Fruit fly (Drosophila melanogaster): ENCODE results near the gene Acsx4.

- TF ChIP-seq CG12768 (GFP tag; optimal IDR thresholded peaks at IDR 0.05) (no peak), cic (GFP tag; optimal IDR thresholded peaks at IDR 0.05) (no peak), CG5204 (GFP tag; optimal IDR thresholded peaks at IDR 0.05) (no peak), Hr96 (GFP tag; optimal IDR thresholded peaks at IDR 0.05) (no peak), CG11617 (GFP tag; optimal IDR thresholded peaks at IDR 0.05) (no peak), bab1 (GFP tag; optimal IDR thresholded peaks at IDR 0.05) (no peak), Mnt (GFP tag; optimal IDR thresholded peaks at IDR 0.05) (no peak), ovo (GFP tag; optimal IDR thresholded peaks at IDR 0.05) (no peak), CG1620 (GFP tag; optimal IDR thresholded peaks at IDR 0.05) (no peak)
Measured at dm6 chr3R:19804905-19805304, 21.6 kb downstream of the Acsx4 start.
